Worm (Caenorhabditis elegans) whole organism, late embryonic: ENCODE results near the gene sra-36.
A peak's percentile ranks its signal among the peaks of the same experiment; 100 is the strongest.

Source experiments
- C08G9.2 ChIP-seq: sonication (generic microtip); optimal IDR thresholded peaks from 2 replicates; lab custom pipeline; 2016; ENCODE audit warnings: mild to moderate bottlenecking, missing genetic modification characterization, moderate library complexity, missing compliant biosample characterization
- F13H6.1 ChIP-seq: sonication (generic microtip); optimal IDR thresholded peaks from 2 replicates; lab custom pipeline; 2016; ENCODE audit warnings: missing genetic modification characterization, missing compliant biosample characterization
- K09A11.1 ChIP-seq: sonication (generic microtip); optimal IDR thresholded peaks from 2 replicates; lab custom pipeline; 2017; ENCODE audit warnings: antibody characterized with exemption, mild to moderate bottlenecking, missing genetic modification characterization, missing compliant biosample characterization; ENCODE audit not compliant: insufficient read depth
- T23F11.4 ChIP-seq: fragments of 200-800 bp; sonication (Bioruptor generic); optimal IDR thresholded peaks from 2 replicates; lab custom pipeline; 2018; ENCODE audit warnings: mild to moderate bottlenecking, missing genetic modification characterization, missing compliant biosample characterization
- Y22D7AL.16 ChIP-seq: sonication (generic microtip); optimal IDR thresholded peaks from 2 replicates; lab custom pipeline; 2016; ENCODE audit warnings: missing genetic modification characterization, missing compliant biosample characterization
- ama-1 ChIP-seq: fragments of 150-350 bp; optimal IDR thresholded peaks from 2 replicates; lab custom pipeline; 2014
- ceh-14 ChIP-seq: sonication (generic microtip); optimal IDR thresholded peaks from 2 replicates; lab custom pipeline; 2016; ENCODE audit warnings: missing genotype, missing genetic modification characterization, missing compliant biosample characterization
- ceh-18 ChIP-seq: sonication (generic microtip); optimal IDR thresholded peaks from 2 replicates; lab custom pipeline; 2016; ENCODE audit warnings: missing genetic modification characterization, missing compliant biosample characterization
- ceh-19 ChIP-seq: fragments of 200-800 bp; sonication (Bioruptor generic); optimal IDR thresholded peaks from 2 replicates; lab custom pipeline; 2018; ENCODE audit warnings: mild to moderate bottlenecking, missing genetic modification characterization, missing compliant biosample characterization
- ceh-22 ChIP-seq: sonication (generic microtip); optimal IDR thresholded peaks from 2 replicates; lab custom pipeline; 2017; ENCODE audit warnings: missing biosample characterization, missing genetic modification characterization
- ceh-30 ChIP-seq: fragments of 150-350 bp; optimal IDR thresholded peaks from 2 replicates; lab custom pipeline; 2014; ENCODE audit warnings: missing biosample characterization, missing genetic modification characterization
- ceh-31 ChIP-seq: sonication (generic microtip); optimal IDR thresholded peaks from 2 replicates; lab custom pipeline; 2016; ENCODE audit warnings: missing genetic modification characterization, missing compliant biosample characterization
- ceh-34 ChIP-seq: sonication (generic microtip); optimal IDR thresholded peaks from 2 replicates; lab custom pipeline; 2016; ENCODE audit warnings: mild to moderate bottlenecking, missing genetic modification characterization, missing compliant biosample characterization
- ceh-45 ChIP-seq: fragments of 200-800 bp; sonication (Bioruptor generic); IDR thresholded peaks from 2 replicates; pipeline ENCODE4 v1.3.6; 2022; ENCODE audit warnings: missing genetic modification reagents, missing genetic modification characterization, missing compliant biosample characterization
- ceh-6 ChIP-seq: fragments of 200-800 bp; sonication (Bioruptor generic); optimal IDR thresholded peaks from 2 replicates; lab custom pipeline; 2018; ENCODE audit warnings: mild to moderate bottlenecking, missing genetic modification characterization, missing compliant biosample characterization
- dmd-4 ChIP-seq: sonication (generic microtip); optimal IDR thresholded peaks from 2 replicates; lab custom pipeline; 2016; ENCODE audit warnings: borderline replicate concordance, missing genetic modification characterization, missing compliant biosample characterization
- elt-2 ChIP-seq: sonication (generic microtip); optimal IDR thresholded peaks from 2 replicates; lab custom pipeline; 2016; ENCODE audit warnings: missing genetic modification reagents, missing genetic modification characterization, missing compliant biosample characterization
- eyg-1 ChIP-seq: sonication (generic microtip); optimal IDR thresholded peaks from 2 replicates; lab custom pipeline; 2016; ENCODE audit warnings: missing genotype, missing genetic modification characterization, missing compliant biosample characterization
- fax-1 ChIP-seq: sonication (generic microtip); optimal IDR thresholded peaks from 2 replicates; lab custom pipeline; 2016; ENCODE audit warnings: missing genotype, missing genetic modification characterization, missing compliant biosample characterization
- fkh-6 ChIP-seq: sonication (generic microtip); optimal IDR thresholded peaks from 2 replicates; lab custom pipeline; 2016; ENCODE audit warnings: missing genetic modification characterization, missing compliant biosample characterization
- hlh-13 ChIP-seq: fragments of 200-800 bp; sonication (Bioruptor generic); optimal IDR thresholded peaks from 2 replicates; lab custom pipeline; 2018; ENCODE audit warnings: mild to moderate bottlenecking, missing genetic modification characterization, missing compliant biosample characterization
- hlh-30 ChIP-seq: sonication (generic microtip); optimal IDR thresholded peaks from 2 replicates; lab custom pipeline; 2017; ENCODE audit warnings: antibody characterized with exemption, missing genetic modification characterization, missing compliant biosample characterization; ENCODE audit not compliant: insufficient read depth
- lim-6 ChIP-seq: sonication (generic microtip); optimal IDR thresholded peaks from 2 replicates; lab custom pipeline; 2016; ENCODE audit warnings: missing genetic modification characterization, missing compliant biosample characterization
- madf-2 ChIP-seq: sonication (generic microtip); optimal IDR thresholded peaks from 2 replicates; lab custom pipeline; 2017; ENCODE audit warnings: missing genetic modification characterization, missing compliant biosample characterization
- mec-3 ChIP-seq: sonication (generic microtip); optimal IDR thresholded peaks from 2 replicates; lab custom pipeline; 2016; ENCODE audit warnings: borderline replicate concordance, missing genetic modification characterization, missing compliant biosample characterization
- nfya-1 ChIP-seq: sonication (generic microtip); optimal IDR thresholded peaks from 2 replicates; lab custom pipeline; 2017; ENCODE audit warnings: missing genetic modification characterization, mild to moderate bottlenecking, missing compliant biosample characterization, antibody characterized with exemption, moderate library complexity
- nhr-232 ChIP-seq: sonication (generic microtip); optimal IDR thresholded peaks from 2 replicates; lab custom pipeline; 2016; ENCODE audit warnings: missing genetic modification characterization, missing compliant biosample characterization
- odd-2 ChIP-seq: sonication (generic microtip); optimal IDR thresholded peaks from 2 replicates; lab custom pipeline; 2017; ENCODE audit warnings: antibody characterized with exemption, mild to moderate bottlenecking, missing genetic modification characterization, missing compliant biosample characterization
- pag-3 ChIP-seq: sonication (generic microtip); optimal IDR thresholded peaks from 2 replicates; lab custom pipeline; 2016; ENCODE audit warnings: missing compliant biosample characterization, missing genetic modification characterization, borderline replicate concordance
- pha-2 ChIP-seq: sonication (generic microtip); optimal IDR thresholded peaks from 2 replicates; lab custom pipeline; 2017; ENCODE audit warnings: mild to moderate bottlenecking, missing genetic modification characterization, missing compliant biosample characterization
- pha-4 ChIP-seq: fragments of 150-350 bp; optimal IDR thresholded peaks from 2 replicates; lab custom pipeline; 2018; ENCODE audit warnings: missing biosample characterization, missing genetic modification reagents, missing genetic modification characterization
- pqm-1 ChIP-seq: sonication (generic microtip); optimal IDR thresholded peaks from 2 replicates; lab custom pipeline; 2016; ENCODE audit warnings: missing genetic modification characterization, missing compliant biosample characterization
- pros-1 ChIP-seq: fragments of 150-350 bp; optimal IDR thresholded peaks from 2 replicates; lab custom pipeline; 2014; ENCODE audit warnings: missing biosample characterization, missing genetic modification reagents, missing genetic modification characterization
- ref-2 ChIP-seq: sonication (generic microtip); optimal IDR thresholded peaks from 2 replicates; lab custom pipeline; 2016; ENCODE audit warnings: missing genetic modification characterization, missing compliant biosample characterization
- rnt-1 ChIP-seq: sonication (generic microtip); optimal IDR thresholded peaks from 2 replicates; lab custom pipeline; 2016; ENCODE audit warnings: missing genetic modification characterization, missing compliant biosample characterization
- sdc-2 ChIP-seq: sonication (generic microtip); optimal IDR thresholded peaks from 2 replicates; lab custom pipeline; 2016; ENCODE audit warnings: missing genotype, missing genetic modification characterization, missing compliant biosample characterization
- sox-2 ChIP-seq: fragments of 200-800 bp; sonication (Bioruptor generic); IDR thresholded peaks from 2 replicates; pipeline ENCODE4 v1.3.6; 2022; ENCODE audit warnings: missing genetic modification reagents, missing genetic modification characterization, missing compliant biosample characterization
- sox-4 ChIP-seq: sonication (generic microtip); optimal IDR thresholded peaks from 2 replicates; lab custom pipeline; 2017; ENCODE audit warnings: mild to moderate bottlenecking, missing genetic modification characterization, inconsistent platforms, missing compliant biosample characterization
- tbx-2 ChIP-seq: sonication (generic microtip); optimal IDR thresholded peaks from 2 replicates; lab custom pipeline; 2016; ENCODE audit warnings: missing genetic modification characterization, missing compliant biosample characterization
- tbx-7 ChIP-seq: sonication (generic microtip); optimal IDR thresholded peaks from 2 replicates; lab custom pipeline; 2016; ENCODE audit warnings: missing genotype, missing genetic modification characterization, missing compliant biosample characterization
- unc-42 ChIP-seq: sonication (generic microtip); optimal IDR thresholded peaks from 2 replicates; lab custom pipeline; 2016; ENCODE audit warnings: missing genotype, missing genetic modification characterization, missing compliant biosample characterization
- unc-55 ChIP-seq: sonication (generic microtip); optimal IDR thresholded peaks from 2 replicates; lab custom pipeline; 2017; ENCODE audit warnings: missing biosample characterization, missing genetic modification reagents, missing genetic modification characterization
- zip-5 ChIP-seq: sonication (generic microtip); optimal IDR thresholded peaks from 2 replicates; lab custom pipeline; 2016; ENCODE audit warnings: missing genetic modification characterization, missing compliant biosample characterization

Gene sra-36

DNA sequence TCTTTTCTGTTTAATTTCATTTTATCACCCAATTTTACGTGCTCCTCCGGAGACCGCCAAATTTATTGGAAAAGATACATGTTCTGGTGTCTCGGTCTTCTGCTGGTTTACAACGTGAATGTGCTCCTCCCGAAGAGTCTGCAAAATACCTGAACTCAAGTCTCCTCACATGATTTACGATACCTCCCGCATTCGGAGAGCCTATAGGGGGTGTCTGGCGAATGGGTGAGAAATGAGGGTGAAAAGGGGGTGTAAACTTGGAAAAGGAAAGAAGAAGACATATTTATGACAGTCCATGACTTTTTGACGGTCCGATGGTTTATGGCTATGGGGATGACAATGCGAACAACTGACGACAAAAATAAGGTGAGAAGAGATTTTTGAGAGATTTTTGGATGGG lies 24.2 kb downstream of the sra-36 start:
- no peak for TF ChIP-seq sox-4 (tag; lab: Kevin White, UChicago)
- TF ChIP-seq ceh-6 (GFP tag; lab: Kevin White, UChicago): no peak
- no peak for TF ChIP-seq dmd-4 (tag; lab: Kevin White, UChicago)
- no peak for TF ChIP-seq ceh-31 (tag; lab: Kevin White, UChicago)
- TF ChIP-seq ceh-34: peak; percentile 40
- no peak for TF ChIP-seq pqm-1 (tag; lab: Kevin White, UChicago)
- no peak for TF ChIP-seq tbx-7
- TF ChIP-seq pag-3: no peak
- peak; percentile 53 for TF ChIP-seq ama-1 (lab: Kevin White, UChicago)
- TF ChIP-seq odd-2 (tag; lab: Kevin White, UChicago): no peak
- no peak for TF ChIP-seq ceh-19 (GFP tag; lab: Kevin White, UChicago)
- peak; percentile 36 for TF ChIP-seq unc-55
- TF ChIP-seq eyg-1 (tag; lab: Kevin White, UChicago): no peak
- peak; percentile 18 for TF ChIP-seq rnt-1 (tag; lab: Kevin White, UChicago)
- no peak for TF ChIP-seq ceh-22 (tag; lab: Kevin White, UChicago)

DNA sequence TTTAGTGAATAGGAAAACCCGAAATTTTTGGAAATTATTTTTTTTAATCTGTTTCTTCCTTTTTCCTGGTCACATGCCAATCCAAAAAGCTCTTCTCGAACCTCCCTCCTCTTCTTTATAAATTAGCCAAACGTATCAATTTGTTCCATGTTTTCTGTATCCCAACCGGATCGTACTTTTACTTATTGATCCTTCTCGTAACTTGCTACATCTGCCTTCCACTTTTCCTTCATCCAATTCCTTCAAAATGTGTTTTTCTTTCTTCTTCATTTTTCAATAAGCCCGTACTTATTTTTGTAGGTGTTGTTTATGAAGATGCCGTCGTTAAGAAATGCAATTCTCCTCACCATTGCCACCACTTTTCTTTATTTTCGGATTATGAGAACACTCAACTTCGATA lies 28.6 kb downstream of the sra-36 start, which contains the start of gene cyp-23A1:
Gene cyp-23A1, plus strand, starts transcription at position 301 of the 400 bp plus-strand sequence.
- no peak for TF ChIP-seq lim-6 (tag; lab: Kevin White, UChicago)
- TF ChIP-seq pqm-1 (tag; lab: Kevin White, UChicago): no peak
- TF ChIP-seq elt-2 (tag; lab: Kevin White, UChicago): no peak
- no peak for TF ChIP-seq nhr-232
- TF ChIP-seq eyg-1 (tag; lab: Kevin White, UChicago): no peak
- no peak for TF ChIP-seq K09A11.1 (tag; lab: Kevin White, UChicago)
- no peak for TF ChIP-seq zip-5
- no peak for TF ChIP-seq pha-4
- TF ChIP-seq sdc-2 (tag; lab: Kevin White, UChicago): no peak
- no peak for TF ChIP-seq C08G9.2
- no peak for TF ChIP-seq Y22D7AL.16
- no peak for TF ChIP-seq nfya-1
- no peak for TF ChIP-seq T23F11.4 (GFP tag; lab: Kevin White, UChicago)
- TF ChIP-seq sox-2 (GFP tag; lab: Robert Waterston, UW): no peak
- TF ChIP-seq madf-2: no peak
- no peak for TF ChIP-seq pag-3
- no peak for TF ChIP-seq ceh-45
- no peak for TF ChIP-seq F13H6.1 (tag; lab: Kevin White, UChicago)
- TF ChIP-seq fkh-6 (tag; lab: Kevin White, UChicago): no peak
- TF ChIP-seq, all 69 proteins: peak for 0

DNA sequence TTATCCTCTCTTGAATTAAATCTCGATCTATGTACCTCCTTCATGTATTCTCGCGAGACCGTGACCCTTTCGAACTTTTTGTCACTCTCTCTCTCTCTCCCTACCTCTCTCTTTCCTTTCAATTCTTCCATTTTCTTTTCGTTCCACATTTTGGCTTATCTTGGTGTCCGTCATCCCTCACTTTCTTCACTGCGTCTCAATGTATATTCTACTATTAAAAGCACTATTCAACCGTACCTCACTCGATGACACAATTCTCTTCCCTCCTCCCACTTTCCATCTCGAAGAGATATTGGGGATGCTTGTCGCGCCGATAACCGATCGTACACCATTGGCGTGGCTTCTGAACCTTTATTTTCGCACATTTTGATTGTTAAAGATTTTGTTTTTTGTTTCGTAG lies 29.8 kb downstream of the sra-36 start:
- peak; percentile 1 for TF ChIP-seq ref-2 (tag; lab: Kevin White, UChicago)
- TF ChIP-seq ceh-31 (tag; lab: Kevin White, UChicago): no peak
- TF ChIP-seq, all 69 proteins: peak for 1

DNA sequence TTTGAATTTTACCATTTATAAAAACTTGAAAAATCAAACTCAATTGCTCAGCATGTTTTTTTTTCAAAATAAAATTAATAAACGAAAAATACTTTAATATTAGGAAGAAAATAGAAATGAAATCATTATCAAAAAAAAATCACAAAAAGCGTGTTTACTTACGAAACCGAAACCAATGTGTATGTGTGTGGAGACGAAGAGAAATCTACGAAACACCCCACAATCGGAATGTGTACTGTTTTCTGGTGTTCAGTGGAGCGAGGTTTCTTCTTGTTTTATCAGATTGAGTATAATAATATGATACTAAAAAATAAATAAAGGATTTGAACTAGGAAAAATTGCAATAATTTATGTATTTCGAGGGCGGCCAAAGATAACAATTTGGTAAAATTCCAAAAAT lies 32.9 kb downstream of the sra-36 start:
- TF ChIP-seq mec-3 (tag; lab: Kevin White, UChicago): no peak
- no peak for TF ChIP-seq pqm-1 (tag; lab: Kevin White, UChicago)
- no peak for TF ChIP-seq elt-2 (tag; lab: Kevin White, UChicago)
- no peak for TF ChIP-seq K09A11.1 (tag; lab: Kevin White, UChicago)

DNA sequence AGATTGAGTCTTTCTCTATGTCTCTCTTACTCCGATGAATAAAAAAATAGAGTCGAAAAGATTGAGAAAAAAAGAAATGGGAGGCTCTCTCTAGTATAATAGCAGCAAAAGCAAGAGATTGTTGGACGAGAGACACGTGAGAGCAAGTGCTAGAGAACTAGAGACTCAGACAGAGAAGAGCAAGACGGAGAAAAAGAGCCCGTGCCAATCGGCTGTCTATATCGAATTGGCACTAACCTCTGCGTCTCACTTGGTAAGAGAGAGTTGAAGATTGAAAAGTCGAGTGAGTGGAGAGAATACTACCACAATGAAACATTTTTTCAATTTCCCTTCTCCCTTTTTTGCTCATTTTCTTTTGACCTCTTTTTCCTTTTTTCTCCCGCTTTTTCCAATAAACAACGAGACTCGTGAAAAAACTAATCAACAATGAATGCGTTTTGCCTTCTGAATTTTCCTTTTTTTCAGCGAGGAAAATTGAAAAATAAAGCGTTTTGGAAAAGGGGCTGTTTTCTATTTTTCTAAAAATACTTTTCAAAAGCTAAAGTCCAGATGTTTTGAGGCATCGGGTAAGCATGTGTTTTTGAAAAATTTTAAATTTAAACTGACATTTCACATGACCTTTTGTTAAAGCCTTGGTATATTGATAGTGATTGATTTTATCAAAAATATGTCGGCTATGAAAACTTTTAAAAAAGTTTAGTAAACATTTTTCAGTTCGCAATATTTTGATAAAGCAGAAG lies 33.8 kb downstream of the sra-36 start:
- TF ChIP-seq ceh-14 (tag; lab: Kevin White, UChicago) (peak; percentile 83), ceh-31 (tag; lab: Kevin White, UChicago) (peak; percentile 56), sdc-2 (tag; lab: Kevin White, UChicago) (peak; percentile 4), pros-1 (peak; percentile 26), unc-42 (tag; lab: Kevin White, UChicago) (peak; percentile 83), ceh-18 (tag; lab: Kevin White, UChicago) (peak; percentile 70), mec-3 (tag; lab: Kevin White, UChicago) (no peak), fax-1 (tag; lab: Kevin White, UChicago) (no peak), ceh-34 (peak; percentile 30), nhr-232 (no peak), T23F11.4 (GFP tag; lab: Kevin White, UChicago) (no peak), hlh-13 (GFP tag; lab: Kevin White, UChicago) (no peak), ref-2 (tag; lab: Kevin White, UChicago) (no peak), pha-2 (tag; lab: Kevin White, UChicago) (no peak), tbx-2 (tag; lab: Kevin White, UChicago) (peak; percentile 42), nfya-1 (peak; percentile 92), pha-4 (no peak), ceh-30 (no peak), unc-55 (peak; percentile 77), hlh-30 (tag; lab: Kevin White, UChicago) (peak; percentile 86)
